Worm (Caenorhabditis elegans) whole organism, L3 larva: ENCODE data around the gene F59A1.16.

Experiments used
- aly-2 ChIP-seq: fragments of 150-350 bp; optimal IDR thresholded peaks from 2 replicates; lab custom pipeline; 2014; ENCODE audit warnings: missing biosample characterization, missing genetic modification characterization
- ama-1 ChIP-seq: fragments of 150-350 bp; optimal IDR thresholded peaks from 2 replicates; lab custom pipeline; 2018
- ceh-16 ChIP-seq: sonication (generic microtip); optimal IDR thresholded peaks from 2 replicates; lab custom pipeline; 2017; ENCODE audit warnings: missing biosample characterization, missing genetic modification characterization
- ceh-28 ChIP-seq: fragments of 150-350 bp; optimal IDR thresholded peaks from 2 replicates; lab custom pipeline; 2014; ENCODE audit warnings: missing biosample characterization, missing genetic modification reagents, missing genetic modification characterization
- ceh-82 ChIP-seq: fragments of 150-350 bp; optimal IDR thresholded peaks from 2 replicates; lab custom pipeline; 2014; ENCODE audit warnings: missing biosample characterization, missing genetic modification characterization
- ceh-9 ChIP-seq: sonication (generic microtip); optimal IDR thresholded peaks from 2 replicates; lab custom pipeline; 2018; ENCODE audit warnings: missing biosample characterization, missing genetic modification characterization
- daf-12 ChIP-seq: fragments of 150-350 bp; optimal IDR thresholded peaks from 2 replicates; lab custom pipeline; 2014; ENCODE audit warnings: missing biosample characterization, missing genetic modification reagents, missing genetic modification characterization
- egl-27 ChIP-seq: sonication (generic microtip); optimal IDR thresholded peaks from 4 replicates; lab custom pipeline; 2017; ENCODE audit warnings: missing biosample characterization, missing genetic modification reagents, missing genetic modification characterization
- egl-5 ChIP-seq: fragments of 150-350 bp; optimal IDR thresholded peaks from 2 replicates; lab custom pipeline; 2017; ENCODE audit warnings: missing biosample characterization, missing genetic modification reagents, missing genetic modification characterization, inconsistent platforms
- elt-1 ChIP-seq: fragments of 150-350 bp; optimal IDR thresholded peaks from 2 replicates; lab custom pipeline; 2014; ENCODE audit warnings: missing biosample characterization, missing genetic modification characterization
- elt-2 ChIP-seq: sonication (generic microtip); optimal IDR thresholded peaks from 2 replicates; lab custom pipeline; 2016; ENCODE audit warnings: missing genetic modification reagents, mild to moderate bottlenecking, missing genetic modification characterization, missing compliant biosample characterization
- elt-3 ChIP-seq, 3 experiments: fragments of 150-350 bp in 1 of 3; sonication (generic microtip) in 2 of 3; optimal IDR thresholded peaks; 2 replicates in 2 of 3; 4 replicates in 1 of 3; lab custom pipeline; 2014 to 2017; ENCODE audit warnings: missing biosample characterization in 3 of 3, missing genetic modification characterization in 3 of 3
- fkh-10 ChIP-seq: sonication (generic microtip); optimal IDR thresholded peaks from 2 replicates; lab custom pipeline; 2017; ENCODE audit warnings: missing biosample characterization, missing genetic modification reagents, missing genetic modification characterization
- fkh-2 ChIP-seq: fragments of 150-350 bp; optimal IDR thresholded peaks from 2 replicates; lab custom pipeline; 2014; ENCODE audit warnings: missing biosample characterization, missing genetic modification reagents, missing genetic modification characterization
- hmg-11 ChIP-seq: sonication (generic microtip); optimal IDR thresholded peaks from 2 replicates; lab custom pipeline; 2016; ENCODE audit warnings: missing genetic modification characterization, missing compliant biosample characterization
- jun-1 ChIP-seq: fragments of 150-350 bp; optimal IDR thresholded peaks from 2 replicates; lab custom pipeline; 2014; ENCODE audit warnings: missing biosample characterization, missing genetic modification reagents, missing genetic modification characterization
- lin-39 ChIP-seq: fragments of 150-350 bp; optimal IDR thresholded peaks from 2 replicates; lab custom pipeline; 2018; ENCODE audit warnings: missing biosample characterization, missing genetic modification reagents, missing genetic modification characterization
- lsy-12 ChIP-seq: sonication (generic microtip); optimal IDR thresholded peaks from 2 replicates; lab custom pipeline; 2016; ENCODE audit warnings: mild to moderate bottlenecking, missing genetic modification characterization, missing compliant biosample characterization
- mdl-1 ChIP-seq: fragments of 150-350 bp; optimal IDR thresholded peaks from 2 replicates; lab custom pipeline; 2014; ENCODE audit warnings: missing biosample characterization, missing genetic modification characterization
- mml-1 ChIP-seq: fragments of 150-350 bp; sonication (generic microtip); optimal IDR thresholded peaks from 3 replicates; lab custom pipeline; 2014; ENCODE audit warnings: missing biosample characterization, missing genetic modification characterization
- nfya-1 ChIP-seq: sonication (generic microtip); optimal IDR thresholded peaks from 2 replicates; lab custom pipeline; 2017; ENCODE audit warnings: missing genetic modification characterization, mild to moderate bottlenecking, missing compliant biosample characterization, antibody characterized with exemption, moderate library complexity; ENCODE audit not compliant: insufficient read depth
- nhr-11 ChIP-seq: fragments of 150-350 bp; optimal IDR thresholded peaks from 2 replicates; lab custom pipeline; 2014; ENCODE audit warnings: missing biosample characterization, missing genetic modification characterization
- nhr-12 ChIP-seq: fragments of 150-350 bp; optimal IDR thresholded peaks from 2 replicates; lab custom pipeline; 2014; ENCODE audit warnings: missing biosample characterization, missing genetic modification characterization
- nhr-23 ChIP-seq: fragments of 150-350 bp; optimal IDR thresholded peaks from 2 replicates; lab custom pipeline; 2014; ENCODE audit warnings: missing biosample characterization, missing genetic modification reagents, missing genetic modification characterization
- nhr-237 ChIP-seq: fragments of 150-350 bp; optimal IDR thresholded peaks from 2 replicates; lab custom pipeline; 2014; ENCODE audit warnings: missing biosample characterization, missing genetic modification characterization
- nhr-25 ChIP-seq: sonication (generic microtip); optimal IDR thresholded peaks from 2 replicates; lab custom pipeline; 2017; ENCODE audit warnings: missing biosample characterization, missing genetic modification characterization
- nhr-28 ChIP-seq: fragments of 150-350 bp; optimal IDR thresholded peaks from 2 replicates; lab custom pipeline; 2014; ENCODE audit warnings: missing biosample characterization, missing genetic modification characterization
- nhr-43 ChIP-seq: sonication (generic microtip); optimal IDR thresholded peaks from 2 replicates; lab custom pipeline; 2016; ENCODE audit warnings: mild to moderate bottlenecking, missing genetic modification characterization, missing compliant biosample characterization; ENCODE audit not compliant: poor library complexity, severe bottlenecking
- nhr-67 ChIP-seq: fragments of 150-350 bp; optimal IDR thresholded peaks from 2 replicates; lab custom pipeline; 2014; ENCODE audit warnings: missing biosample characterization, missing genetic modification characterization
- pha-4 ChIP-seq: fragments of 150-350 bp; optimal IDR thresholded peaks from 2 replicates; lab custom pipeline; 2014; ENCODE audit warnings: missing biosample characterization, missing genetic modification reagents, missing genetic modification characterization
- pqm-1 ChIP-seq: fragments of 150-350 bp; optimal IDR thresholded peaks from 2 replicates; lab custom pipeline; 2017; ENCODE audit warnings: missing biosample characterization, missing genetic modification characterization, inconsistent platforms
- sea-2 ChIP-seq: fragments of 150-350 bp; sonication (generic microtip); optimal IDR thresholded peaks from 4 replicates; lab custom pipeline; 2014; ENCODE audit warnings: missing biosample characterization, missing genetic modification reagents, missing genetic modification characterization
- skn-1 ChIP-seq: fragments of 150-350 bp; optimal IDR thresholded peaks from 2 replicates; lab custom pipeline; 2014; ENCODE audit warnings: missing biosample characterization, missing genetic modification characterization
- snpc-4 ChIP-seq: fragments of 150-350 bp; optimal IDR thresholded peaks from 2 replicates; lab custom pipeline; 2014; ENCODE audit warnings: missing biosample characterization, missing genetic modification characterization
- tbx-2 ChIP-seq: sonication (generic microtip); optimal IDR thresholded peaks from 2 replicates; lab custom pipeline; 2016; ENCODE audit warnings: mild to moderate bottlenecking, missing genetic modification characterization, missing compliant biosample characterization
- zag-1 ChIP-seq: fragments of 150-350 bp; optimal IDR thresholded peaks from 2 replicates; lab custom pipeline; 2014; ENCODE audit warnings: missing biosample characterization, missing genetic modification characterization
- ztf-11 ChIP-seq: fragments of 150-350 bp; optimal IDR thresholded peaks from 2 replicates; lab custom pipeline; 2014; ENCODE audit warnings: missing biosample characterization, missing genetic modification characterization
- ztf-4 ChIP-seq: fragments of 150-350 bp; optimal IDR thresholded peaks from 2 replicates; lab custom pipeline; 2014; ENCODE audit warnings: missing biosample characterization, missing genetic modification characterization

Gene F59A1.16

DNA sequence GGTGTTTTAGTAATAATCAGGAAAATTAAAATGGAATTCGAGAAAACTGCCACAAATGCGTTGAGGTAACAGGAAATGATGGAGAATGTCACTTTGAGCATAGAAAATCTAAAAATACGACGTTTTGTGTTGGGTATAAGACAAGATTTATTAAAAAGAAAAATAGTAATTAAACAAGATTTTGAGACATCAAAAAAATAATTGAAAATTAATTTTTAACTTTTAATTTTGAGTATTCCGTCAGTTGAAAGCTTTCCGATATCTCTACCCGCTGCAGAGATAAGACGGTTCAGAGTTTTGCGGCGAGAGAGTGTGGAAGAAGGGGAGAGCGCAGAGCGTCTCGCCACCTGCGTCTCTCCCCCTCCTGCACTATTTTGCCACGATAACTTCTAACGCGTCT is 11.4 kb downstream of the F59A1.16 start, which contains the start of gene str-93:
Gene str-93 (minus strand): TSS at position 101 of the 400 bp plus-strand sequence.
- TF ChIP-seq mml-1 (tag; lab: Kevin White, UChicago) (no peak), egl-5 (tag; lab: Kevin White, UChicago) (no peak), fkh-10 (GFP tag; lab: Kevin White, UChicago) (no peak), ztf-4 (tag; lab: Kevin White, UChicago) (no peak), hmg-11 (tag; lab: Kevin White, UChicago) (no peak), sea-2 (GFP tag; lab: Kevin White, UChicago) (no peak), mdl-1 (tag; lab: Kevin White, UChicago) (no peak), lsy-12 (tag; lab: Kevin White, UChicago) (no peak), snpc-4 (tag; lab: Kevin White, UChicago) (no peak), nhr-43 (tag; lab: Kevin White, UChicago) (no peak), nhr-11 (tag; lab: Kevin White, UChicago) (no peak), nhr-12 (tag; lab: Kevin White, UChicago) (no peak)

- TF ChIP-seq zag-1 (tag; lab: Kevin White, UChicago): no peak
- TF ChIP-seq elt-3 (tag; optimal IDR thresholded peaks at IDR 0.05; lab: Kevin White, UChicago): no peak
- TF ChIP-seq jun-1 (tag; lab: Kevin White, UChicago): no peak
- TF ChIP-seq ceh-16: no peak
- no peak for TF ChIP-seq hmg-11 (tag; lab: Kevin White, UChicago)
- TF ChIP-seq aly-2 (tag; lab: Kevin White, UChicago): no peak
- TF ChIP-seq nhr-67 (tag; lab: Kevin White, UChicago): no peak
- TF ChIP-seq nhr-43 (tag; lab: Kevin White, UChicago): no peak
- TF ChIP-seq nhr-23 (tag; lab: Kevin White, UChicago): no peak
- no peak for TF ChIP-seq ceh-9 (tag; lab: Kevin White, UChicago)
- TF ChIP-seq nfya-1 (tag; lab: Kevin White, UChicago): no peak
- no peak for TF ChIP-seq daf-12
- no peak for TF ChIP-seq ceh-82
- no peak for TF ChIP-seq fkh-10 (GFP tag; lab: Kevin White, UChicago)
- no peak for TF ChIP-seq ztf-4 (tag; lab: Kevin White, UChicago)
- no peak for TF ChIP-seq nhr-237 (tag; lab: Kevin White, UChicago)
- no peak for TF ChIP-seq elt-1
- no peak for TF ChIP-seq ztf-11
These were observed 16.2 kb downstream of the F59A1.16 start, which contains the start of gene str-89 for ce11 chrV:17668531-17668930. Gene str-89 (plus strand): TSS chrV:17668831.

- TF ChIP-seq ztf-11: no peak
- TF ChIP-seq sea-2 (GFP tag; lab: Kevin White, UChicago): no peak
- TF ChIP-seq ztf-4 (tag; lab: Kevin White, UChicago): no peak
- TF ChIP-seq egl-5 (tag; lab: Kevin White, UChicago): no peak
- TF ChIP-seq nhr-43 (tag; lab: Kevin White, UChicago): no peak
- TF ChIP-seq ama-1 (lab: Kevin White, UChicago): no peak
- no peak for TF ChIP-seq fkh-2 (tag; lab: Kevin White, UChicago)
- no peak for TF ChIP-seq nhr-11 (tag; lab: Kevin White, UChicago)
- TF ChIP-seq lin-39 (tag; lab: Kevin White, UChicago): no peak
- TF ChIP-seq pqm-1 (tag; lab: Kevin White, UChicago): no peak
- TF ChIP-seq nhr-23 (tag; lab: Kevin White, UChicago): no peak
- TF ChIP-seq ceh-16: no peak
- TF ChIP-seq skn-1: no peak
- no peak for TF ChIP-seq ceh-9 (tag; lab: Kevin White, UChicago)
- TF ChIP-seq tbx-2 (tag; lab: Kevin White, UChicago): no peak
- TF ChIP-seq jun-1 (tag; lab: Kevin White, UChicago): no peak
- TF ChIP-seq nhr-25 (tag; lab: Kevin White, UChicago): no peak
These were observed 17.1 kb downstream of the F59A1.16 start, which contains the start of gene F59A1.12 for ce11 chrV:17667676-17668075. Gene F59A1.12 (minus strand): TSS chrV:17667776.

DNA sequence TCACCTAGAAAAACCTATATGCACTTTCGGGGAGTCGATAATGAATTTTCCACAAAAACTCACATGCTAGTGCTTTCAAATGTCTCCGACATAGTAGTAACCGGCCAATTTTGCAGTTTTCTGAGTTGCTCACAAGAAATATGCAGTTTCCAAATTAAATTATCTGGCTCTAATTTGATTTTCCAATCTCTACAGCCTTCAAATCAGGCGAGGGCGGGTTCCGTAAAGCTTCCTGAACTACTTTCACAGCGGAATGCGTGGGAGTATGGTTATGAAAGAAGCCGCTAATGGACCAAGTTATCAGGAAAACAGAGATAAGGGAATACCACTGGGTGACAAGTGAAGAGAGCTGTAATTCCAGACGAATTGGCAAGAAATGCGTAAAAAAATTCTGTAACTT is 18.9 kb downstream of the F59A1.16 start, which contains the start of gene F59A1.11:
Gene F59A1.11 (minus strand): TSS at position 101 of the 400 bp plus-strand sequence.
- TF ChIP-seq fkh-10 (GFP tag; lab: Kevin White, UChicago) (no peak), elt-1 (no peak), lsy-12 (tag; lab: Kevin White, UChicago) (no peak), ceh-16 (no peak), egl-27 (no peak), nhr-67 (tag; lab: Kevin White, UChicago) (no peak), ama-1 (lab: Kevin White, UChicago) (no peak), mdl-1 (tag; lab: Kevin White, UChicago) (no peak), nhr-12 (tag; lab: Kevin White, UChicago) (no peak), lin-39 (tag; lab: Kevin White, UChicago) (no peak), pha-4 (no peak), elt-2 (tag; lab: Kevin White, UChicago) (no peak), nhr-28 (tag; lab: Kevin White, UChicago) (no peak), ztf-4 (tag; lab: Kevin White, UChicago) (no peak), jun-1 (tag; lab: Kevin White, UChicago) (no peak), skn-1 (no peak), ceh-28 (tag; lab: Kevin White, UChicago) (no peak)
